Fruit fly (Drosophila melanogaster) whole organism, prepupa: ENCODE results near the gene e.

Experiments
- CG10631 ChIP-seq: fragments of 200-800 bp; sonication (Bioruptor generic); optimal IDR thresholded peaks from 2 replicates; lab custom pipeline; 2016; ENCODE audit warnings: missing biosample characterization, missing genetic modification characterization
- CG10669 ChIP-seq: fragments of 200-800 bp; sonication (Bioruptor generic); optimal IDR thresholded peaks from 3 replicates; lab custom pipeline; 2018; ENCODE audit warnings: missing biosample characterization, mild to moderate bottlenecking, missing genetic modification characterization, moderate library complexity
- CG11294 ChIP-seq: fragments of 200-800 bp; sonication (Bioruptor generic); IDR thresholded peaks from 2 replicates; pipeline ENCODE4 v1.3.6; 2022; ENCODE audit warnings: missing biosample characterization, missing genetic modification characterization
- CG11762 ChIP-seq: fragments of 200-800 bp; sonication (Bioruptor generic); optimal IDR thresholded peaks from 3 replicates; lab custom pipeline; 2016; ENCODE audit warnings: missing biosample characterization, missing genetic modification characterization; ENCODE audit not compliant: insufficient read depth
- CG11902 ChIP-seq: fragments of 200-800 bp; sonication (Bioruptor generic); optimal IDR thresholded peaks from 3 replicates; lab custom pipeline; 2016; ENCODE audit warnings: missing biosample characterization, missing genetic modification characterization
- CG15336 ChIP-seq: fragments of 200-800 bp; sonication (Bioruptor generic); IDR thresholded peaks from 2 replicates; pipeline ENCODE4 v1.3.6; 2022; ENCODE audit warnings: missing biosample characterization, missing genetic modification characterization
- CG1621 ChIP-seq: fragments of 200-800 bp; sonication (Bioruptor generic); optimal IDR thresholded peaks from 3 replicates; lab custom pipeline; 2018; ENCODE audit warnings: missing biosample characterization, mild to moderate bottlenecking, missing genetic modification characterization
- CG16779 ChIP-seq: fragments of 200-800 bp; sonication (Bioruptor generic); optimal IDR thresholded peaks from 3 replicates; lab custom pipeline; 2017; ENCODE audit warnings: missing biosample characterization, mild to moderate bottlenecking, missing genetic modification characterization
- CG3032 ChIP-seq: fragments of 200-800 bp; optimal IDR thresholded peaks from 2 replicates; lab custom pipeline; 2019; ENCODE audit warnings: missing biosample characterization, mild to moderate bottlenecking, missing genetic modification characterization, moderate library complexity
- CG31627 ChIP-seq: fragments of 200-800 bp; sonication (Bioruptor generic); optimal IDR thresholded peaks from 3 replicates; lab custom pipeline; 2016; ENCODE audit warnings: missing biosample characterization, missing genetic modification characterization
- CG32006 ChIP-seq: fragments of 200-800 bp; sonication (Bioruptor generic); optimal IDR thresholded peaks from 3 replicates; lab custom pipeline; 2017; ENCODE audit warnings: missing biosample characterization, mild to moderate bottlenecking, missing genetic modification characterization
- CG34406 ChIP-seq: fragments of 200-800 bp; sonication (Bioruptor generic); optimal IDR thresholded peaks from 3 replicates; lab custom pipeline; 2016; ENCODE audit warnings: missing biosample characterization, missing genetic modification characterization
- CG6163 ChIP-seq: fragments of 200-800 bp; sonication (Bioruptor generic); IDR thresholded peaks from 3 replicates; pipeline ENCODE4 v1.3.6; 2022; ENCODE audit warnings: missing biosample characterization, missing genetic modification characterization
- CG6276 ChIP-seq: fragments of 200-800 bp; sonication (Bioruptor generic); optimal IDR thresholded peaks from 2 replicates; lab custom pipeline; 2017; ENCODE audit warnings: missing biosample characterization, mild to moderate bottlenecking, missing genetic modification characterization
- CG6792 ChIP-seq: fragments of 200-800 bp; sonication (Bioruptor generic); optimal IDR thresholded peaks from 3 replicates; lab custom pipeline; 2016; ENCODE audit warnings: missing biosample characterization, missing genetic modification characterization
- CG6808 ChIP-seq: fragments of 200-800 bp; sonication (Bioruptor generic); optimal IDR thresholded peaks from 3 replicates; lab custom pipeline; 2017; ENCODE audit warnings: missing biosample characterization, missing genetic modification characterization, mild to moderate bottlenecking, moderate library complexity, missing genetic modification reagents
- CG6854 ChIP-seq: fragments of 200-800 bp; sonication (Bioruptor generic); optimal IDR thresholded peaks from 2 replicates; lab custom pipeline; 2017; ENCODE audit warnings: missing biosample characterization, mild to moderate bottlenecking, missing genetic modification characterization
- CG7368 ChIP-seq: fragments of 200-800 bp; sonication (Bioruptor generic); optimal IDR thresholded peaks from 3 replicates; lab custom pipeline; 2016; ENCODE audit warnings: missing biosample characterization, missing genetic modification characterization
- CG8119 ChIP-seq: fragments of 200-800 bp; sonication (Bioruptor generic); IDR thresholded peaks from 3 replicates; pipeline ENCODE4 v1.3.6; 2022; ENCODE audit warnings: missing biosample characterization, missing genetic modification characterization
- CG8319 ChIP-seq: fragments of 200-800 bp; sonication (Bioruptor generic); optimal IDR thresholded peaks from 3 replicates; lab custom pipeline; 2016; ENCODE audit warnings: missing biosample characterization, missing genetic modification characterization
- CG8632 ChIP-seq: fragments of 200-800 bp; sonication (Bioruptor generic); optimal IDR thresholded peaks from 3 replicates; lab custom pipeline; 2016; ENCODE audit warnings: missing biosample characterization, missing genetic modification characterization
- Eip75B ChIP-seq: fragments of 200-800 bp; sonication (Bioruptor generic); optimal IDR thresholded peaks from 3 replicates; lab custom pipeline; 2016; ENCODE audit warnings: missing biosample characterization, missing genetic modification characterization
- Eip78C ChIP-seq: fragments of 200-800 bp; sonication (Bioruptor generic); peaks from one replicate; lab custom pipeline; 2016; ENCODE audit warnings: missing biosample characterization, missing genetic modification characterization
- Eip93F ChIP-seq: fragments of 200-800 bp; sonication (Bioruptor generic); optimal IDR thresholded peaks from 2 replicates; lab custom pipeline; 2016; ENCODE audit warnings: missing biosample characterization, mild to moderate bottlenecking, missing genetic modification characterization
- Gug ChIP-seq: fragments of 200-800 bp; sonication (Bioruptor generic); IDR thresholded peaks from 2 replicates; pipeline ENCODE4 v1.3.6; 2022; ENCODE audit warnings: missing biosample characterization, missing genetic modification characterization
- Hr4 ChIP-seq: fragments of 200-800 bp; sonication (Bioruptor generic); optimal IDR thresholded peaks from 3 replicates; lab custom pipeline; 2016; ENCODE audit warnings: missing biosample characterization, missing genetic modification characterization
- Lpt ChIP-seq: fragments of 200-800 bp; sonication (Bioruptor generic); optimal IDR thresholded peaks from 3 replicates; lab custom pipeline; 2016; ENCODE audit warnings: missing biosample characterization, missing genetic modification characterization
- Met ChIP-seq: fragments of 200-800 bp; sonication (Bioruptor generic); optimal IDR thresholded peaks from 3 replicates; lab custom pipeline; 2016; ENCODE audit warnings: missing biosample characterization, missing genetic modification characterization
- OdsH ChIP-seq: fragments of 200-800 bp; sonication (Bioruptor generic); optimal IDR thresholded peaks from 3 replicates; lab custom pipeline; 2016; ENCODE audit warnings: missing biosample characterization, missing genetic modification characterization
- Smox ChIP-seq: fragments of 200-800 bp; sonication (Bioruptor generic); optimal IDR thresholded peaks from 3 replicates; lab custom pipeline; 2016; ENCODE audit warnings: missing biosample characterization, missing genetic modification characterization
- Sox102F ChIP-seq: fragments of 200-800 bp; sonication (Bioruptor generic); optimal IDR thresholded peaks from 2 replicates; lab custom pipeline; 2016; ENCODE audit warnings: missing biosample characterization, mild to moderate bottlenecking, missing genetic modification characterization
- Sox14 ChIP-seq: fragments of 200-800 bp; sonication (Bioruptor generic); optimal IDR thresholded peaks from 3 replicates; lab custom pipeline; 2016; ENCODE audit warnings: missing biosample characterization, missing genetic modification characterization
- Sox15 ChIP-seq: fragments of 200-800 bp; sonication (Bioruptor generic); optimal IDR thresholded peaks from 3 replicates; lab custom pipeline; 2016; ENCODE audit warnings: missing biosample characterization, missing genetic modification characterization
- achi ChIP-seq: fragments of 200-800 bp; sonication (Bioruptor generic); optimal IDR thresholded peaks from 3 replicates; lab custom pipeline; 2016; ENCODE audit warnings: missing biosample characterization, missing genetic modification characterization
- acj6 ChIP-seq: fragments of 200-800 bp; sonication (Bioruptor generic); optimal IDR thresholded peaks from 3 replicates; lab custom pipeline; 2016; ENCODE audit warnings: missing biosample characterization, missing genetic modification characterization
- dac ChIP-seq: fragments of 200-800 bp; sonication (Bioruptor generic); optimal IDR thresholded peaks from 2 replicates; lab custom pipeline; 2017; ENCODE audit warnings: missing biosample characterization, mild to moderate bottlenecking, missing genetic modification characterization
- dsx ChIP-seq: fragments of 200-800 bp; optimal IDR thresholded peaks from 3 replicates; lab custom pipeline; 2019; ENCODE audit warnings: missing biosample characterization, mild to moderate bottlenecking, missing genetic modification characterization, moderate library complexity; ENCODE audit not compliant: poor library complexity, severe bottlenecking
- esn ChIP-seq: fragments of 200-800 bp; sonication (Bioruptor generic); optimal IDR thresholded peaks from 2 replicates; lab custom pipeline; 2016; ENCODE audit warnings: missing biosample characterization, mild to moderate bottlenecking, missing genetic modification characterization, moderate library complexity
- fd59A ChIP-seq: fragments of 200-800 bp; sonication (Bioruptor generic); optimal IDR thresholded peaks from 2 replicates; lab custom pipeline; 2017; ENCODE audit warnings: missing biosample characterization, mild to moderate bottlenecking, missing genetic modification characterization, missing genetic modification reagents
- fd85E ChIP-seq: fragments of 200-800 bp; sonication (Bioruptor generic); optimal IDR thresholded peaks from 3 replicates; lab custom pipeline; 2016; ENCODE audit warnings: missing biosample characterization, missing genetic modification characterization
- lz ChIP-seq: fragments of 200-800 bp; sonication (Bioruptor generic); optimal IDR thresholded peaks from 3 replicates; lab custom pipeline; 2016; ENCODE audit warnings: missing biosample characterization, missing genetic modification characterization
- net ChIP-seq: fragments of 200-800 bp; sonication (Bioruptor generic); optimal IDR thresholded peaks from 3 replicates; lab custom pipeline; 2016; ENCODE audit warnings: missing biosample characterization, missing genetic modification characterization
- pdm3 ChIP-seq: fragments of 200-800 bp; sonication (Bioruptor generic); optimal IDR thresholded peaks from 3 replicates; lab custom pipeline; 2016; ENCODE audit warnings: missing biosample characterization, missing genetic modification characterization
- spab ChIP-seq: fragments of 200-800 bp; sonication (Bioruptor generic); optimal IDR thresholded peaks from 2 replicates; lab custom pipeline; 2017; ENCODE audit warnings: missing biosample characterization, mild to moderate bottlenecking, missing genetic modification characterization, missing genetic modification reagents
- ss ChIP-seq, 2 experiments: fragments of 200-800 bp; sonication (Bioruptor generic); optimal IDR thresholded peaks; 2 replicates in 1 of 2; 3 replicates in 1 of 2; lab custom pipeline; 2017 to 2018; ENCODE audit warnings: mild to moderate bottlenecking in 2 of 2, missing biosample characterization in 2 of 2, missing genetic modification characterization in 2 of 2, moderate library complexity in 1 of 2
- svp ChIP-seq: fragments of 200-800 bp; sonication (Bioruptor generic); peaks from one replicate; lab custom pipeline; 2016; ENCODE audit warnings: missing biosample characterization, missing genetic modification characterization
- topi ChIP-seq: fragments of 200-800 bp; sonication (Bioruptor generic); optimal IDR thresholded peaks from 3 replicates; lab custom pipeline; 2016; ENCODE audit warnings: missing biosample characterization, missing genetic modification characterization
- vri ChIP-seq: fragments of 200-800 bp; sonication (Bioruptor generic); optimal IDR thresholded peaks from 3 replicates; lab custom pipeline; 2016; ENCODE audit warnings: missing biosample characterization, mild to moderate bottlenecking, missing genetic modification characterization

The e gene

DNA sequence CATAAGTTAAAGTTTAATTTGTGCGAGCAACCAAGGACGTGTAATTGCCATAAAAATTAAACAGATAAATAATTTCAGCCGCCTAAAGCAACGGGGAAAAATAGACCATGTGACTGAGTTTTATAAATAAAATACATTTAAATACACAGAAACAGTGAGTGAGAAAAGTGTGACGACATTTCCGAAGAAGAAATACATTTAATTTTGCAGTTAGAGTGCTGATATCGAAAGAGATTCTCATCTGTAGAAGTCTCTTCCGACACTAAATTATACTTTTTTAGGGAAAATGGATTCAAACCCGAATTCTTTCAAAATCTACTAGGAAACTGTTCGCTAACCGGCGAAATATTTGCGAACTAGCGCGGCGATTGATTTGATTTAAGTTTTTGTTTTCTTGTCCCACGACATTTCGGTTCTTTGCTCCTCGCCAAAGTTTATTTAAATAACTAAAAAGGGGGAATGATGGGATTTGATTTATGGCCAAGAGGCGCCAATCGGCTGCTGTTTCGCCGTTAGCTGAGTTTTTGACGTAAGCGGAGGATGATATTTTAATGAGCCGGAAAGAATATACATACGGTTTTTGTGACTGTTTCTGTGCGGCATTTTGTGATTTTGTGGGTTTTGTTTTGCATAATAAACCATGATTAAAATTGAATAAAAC lies 47.3 kb downstream of the e start:
- no peak for TF ChIP-seq ss (GFP tag; optimal IDR thresholded peaks at IDR 0.05; lab: Kevin White, UChicago)
- peak; percentile 31 for TF ChIP-seq Eip78C (GFP tag; lab: Kevin White, UChicago)

DNA sequence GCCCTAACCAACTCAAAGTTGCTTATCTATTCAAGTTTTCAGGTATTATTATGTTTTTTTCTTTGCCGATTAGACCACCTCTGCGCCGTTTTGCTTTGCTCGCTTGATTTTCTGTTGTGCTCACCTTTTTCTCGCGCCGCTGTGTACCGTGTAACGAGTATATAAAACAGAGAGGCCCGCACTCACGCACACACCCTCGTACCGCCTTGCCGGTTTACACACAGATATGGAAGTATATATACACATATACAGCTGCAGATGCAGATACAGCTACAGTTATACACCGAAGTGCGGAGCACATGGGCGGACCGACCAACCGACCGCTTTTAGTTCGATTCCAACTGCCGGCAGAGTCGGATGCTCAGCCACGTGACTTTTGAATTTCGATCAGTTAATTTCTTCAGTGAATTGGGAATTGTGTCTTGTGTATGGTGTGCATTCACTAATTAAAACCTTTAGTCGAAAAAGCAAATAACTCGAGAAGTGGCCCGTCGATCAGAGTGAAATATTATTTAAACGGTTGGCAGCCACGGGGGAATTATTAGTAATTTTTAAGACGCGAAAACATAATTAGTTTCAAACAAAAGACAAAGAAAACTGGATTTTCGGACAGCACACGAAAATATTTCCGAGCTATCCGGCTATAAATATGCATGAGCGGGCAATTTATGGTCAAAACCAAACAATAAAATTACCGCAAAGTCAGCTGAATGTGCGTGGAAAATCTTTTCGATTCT lies 48.3 kb downstream of the e start:
- TF ChIP-seq CG6792 (GFP tag; lab: Kevin White, UChicago), result no peak
- TF ChIP-seq Gug (GFP tag; lab: Robert Waterston, UW), result no peak
- peak; percentile 36 for TF ChIP-seq CG1621 (tag; lab: Kevin White, UChicago)
- TF ChIP-seq pdm3 (GFP tag; lab: Kevin White, UChicago), result no peak
- peak; percentile 38 for TF ChIP-seq Sox102F
- no peak for TF ChIP-seq Hr4 (GFP tag; lab: Kevin White, UChicago)
- no peak for TF ChIP-seq achi (GFP tag; lab: Kevin White, UChicago)
- peak; percentile 42 to 60 for TF ChIP-seq ss (GFP tag; optimal IDR thresholded peaks at IDR 0.05; lab: Kevin White, UChicago)
- no peak for TF ChIP-seq OdsH (GFP tag; lab: Kevin White, UChicago)
- TF ChIP-seq CG16779 (tag; lab: Kevin White, UChicago), result peak; percentile 48
- TF ChIP-seq CG31627 (GFP tag; lab: Kevin White, UChicago), result no peak
- no peak for TF ChIP-seq fd59A (GFP tag; lab: Kevin White, UChicago)
- TF ChIP-seq Eip75B, result peak; percentile 8
- 0 out of 2 replicates have a peak, but pooled peaks have one; percentile 28 for TF ChIP-seq CG15336
- TF ChIP-seq lz, result no peak
- no peak for TF ChIP-seq fd85E (GFP tag; lab: Kevin White, UChicago)
- TF ChIP-seq CG6808, result no peak
- TF ChIP-seq CG10669 (GFP tag; lab: Kevin White, UChicago), result no peak
- TF ChIP-seq CG34406 (GFP tag; lab: Kevin White, UChicago), result no peak
- TF ChIP-seq dsx, result peak; percentile 40
- no peak for TF ChIP-seq acj6 (GFP tag; lab: Kevin White, UChicago)
- TF ChIP-seq CG8319 (GFP tag; lab: Kevin White, UChicago), result no peak
- peak; percentile 57; the same call in 2 of the 3 replicates for TF ChIP-seq CG6163 (GFP tag; lab: Robert Waterston, UW)
- no peak for TF ChIP-seq CG10631 (GFP tag; lab: Kevin White, UChicago)
- no peak for TF ChIP-seq CG6854 (GFP tag; lab: Kevin White, UChicago)
- TF ChIP-seq CG11902 (GFP tag; lab: Kevin White, UChicago), result no peak
- TF ChIP-seq CG8119 (GFP tag; lab: Robert Waterston, UW), result no peak
- peak; percentile 66 for TF ChIP-seq svp (GFP tag; lab: Kevin White, UChicago)
- peak; percentile 14 for TF ChIP-seq topi
- no peak for TF ChIP-seq spab (GFP tag; lab: Kevin White, UChicago)
- peak; percentile 48 for TF ChIP-seq Eip93F
- no peak for TF ChIP-seq CG8632 (GFP tag; lab: Kevin White, UChicago)
- peak; percentile 45 for TF ChIP-seq Eip78C (GFP tag; lab: Kevin White, UChicago)
- TF ChIP-seq esn, result peak; percentile 13
- TF ChIP-seq CG3032, result peak; percentile 18
- no peak for TF ChIP-seq CG11762 (GFP tag; lab: Kevin White, UChicago)
- TF ChIP-seq net (GFP tag; lab: Kevin White, UChicago), result peak; percentile 13
- TF ChIP-seq CG32006 (GFP tag; lab: Kevin White, UChicago), result no peak
- TF ChIP-seq CG11294 (GFP tag; lab: Robert Waterston, UW), result no peak; the same call in 1 of the 2 replicates
- TF ChIP-seq CG6276 (GFP tag; lab: Kevin White, UChicago), result peak; percentile 46
- no peak for TF ChIP-seq Smox (GFP tag; lab: Kevin White, UChicago)
- TF ChIP-seq Met (GFP tag; lab: Kevin White, UChicago), result peak; percentile 27
- TF ChIP-seq dac, result no peak
- peak; percentile 22 for TF ChIP-seq CG7368 (GFP tag; lab: Kevin White, UChicago)
- no peak for TF ChIP-seq Sox15 (GFP tag; lab: Kevin White, UChicago)
- peak; percentile 26 for TF ChIP-seq Sox14 (GFP tag; lab: Kevin White, UChicago)
- TF ChIP-seq vri (GFP tag; lab: Kevin White, UChicago), result peak; percentile 85
- no peak for TF ChIP-seq Lpt (GFP tag; lab: Kevin White, UChicago)
